Worm (Caenorhabditis elegans): Measurements from ENCODE around the gene nspg-7.1.

Gene nspg-7.1

DNA sequence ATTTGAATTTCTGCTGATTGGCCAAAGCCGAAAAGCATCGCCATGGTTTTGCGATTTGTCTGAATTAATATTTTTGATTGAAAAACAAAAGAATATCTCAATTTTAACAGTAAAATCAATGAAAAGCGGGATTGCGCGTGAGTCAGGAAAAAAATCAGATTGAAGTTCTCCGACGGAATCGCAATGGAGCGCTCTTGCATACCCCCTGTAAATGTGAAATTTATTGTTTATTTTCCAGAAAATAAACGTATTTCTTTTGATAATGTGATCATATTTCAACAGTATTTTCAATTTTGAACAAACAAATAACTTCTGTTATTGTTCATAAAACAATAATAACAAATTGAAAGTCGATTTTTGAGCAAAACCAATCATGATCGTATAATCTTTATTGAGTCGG lies 10.9 kb upstream of the nspg-7.1 start, which contains the start of gene vps-26:
Gene vps-26, minus strand, starts transcription at position 200 of the 400 bp plus-strand sequence.
- TF ChIP-seq ztf-29 (GFP tag; IDR thresholded peaks at IDR 0.05) (no peak), tab-1 (GFP tag; IDR thresholded peaks at IDR 0.05) (no peak)

- TF ChIP-seq T22C8.4 (GFP tag; IDR thresholded peaks at IDR 0.05) (no peak), klf-2 (GFP tag; conservative IDR thresholded peaks at IDR 0.05) (no peak), ztf-29 (GFP tag; IDR thresholded peaks at IDR 0.05) (no peak), cog-1 (tag; optimal IDR thresholded peaks at IDR 0.05) (no peak), tab-1 (GFP tag; IDR thresholded peaks at IDR 0.05) (no peak), flt-1 (GFP tag; IDR thresholded peaks at IDR 0.05) (no peak), ref-1 (GFP tag; conservative IDR thresholded peaks at IDR 0.05) (no peak), med-1 (GFP tag; optimal IDR thresholded peaks at IDR 0.05; ENCODE audit: insufficient read depth) (no peak), ztf-23 (GFP tag; IDR thresholded peaks at IDR 0.05) (no peak)
Measured at ce11 chrIV:9339205-9339604, 8.6 kb upstream of the nspg-7.1 start, which contains the start of gene T20D3.6. Gene T20D3.6, minus strand, starts transcription at chrIV:9339305.

DNA sequence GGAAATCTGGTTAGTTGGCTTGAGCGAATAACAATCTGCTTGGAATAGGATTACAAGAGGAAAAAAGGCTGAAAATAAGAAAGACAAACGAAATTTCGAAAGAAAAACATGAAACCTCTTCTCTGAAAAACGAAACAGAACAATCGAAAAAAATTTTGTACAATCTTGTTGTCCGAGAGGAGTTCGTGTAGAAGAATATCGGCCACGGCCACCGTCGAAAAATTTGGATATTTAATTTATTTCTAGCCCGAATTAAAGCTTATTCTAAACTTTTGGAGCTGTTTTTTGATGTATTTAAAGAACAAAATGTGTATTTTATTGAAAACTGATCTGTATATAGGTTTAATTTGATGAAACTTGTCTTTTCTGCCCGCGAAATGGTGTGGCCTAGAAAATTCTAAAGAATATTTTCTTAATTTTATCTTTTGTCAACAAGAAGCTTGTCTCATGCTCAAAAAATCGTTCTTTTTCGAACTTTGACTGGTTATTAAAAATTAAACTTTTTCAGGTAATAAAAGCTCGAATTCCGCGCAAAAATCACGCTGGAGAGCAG lies 6.0 kb upstream of the nspg-7.1 start, which contains the start of gene T20D3.5:
Gene T20D3.5, plus strand, starts transcription at position 503 of the 553 bp plus-strand sequence.
- TF ChIP-seq ref-1 (GFP tag; conservative IDR thresholded peaks at IDR 0.05), result no peak
- TF ChIP-seq tab-1 (GFP tag; IDR thresholded peaks at IDR 0.05), result no peak
- TF ChIP-seq med-1 (GFP tag; optimal IDR thresholded peaks at IDR 0.05; ENCODE audit: insufficient read depth), result no peak
- no peak for TF ChIP-seq ztf-29 (GFP tag; IDR thresholded peaks at IDR 0.05)

DNA sequence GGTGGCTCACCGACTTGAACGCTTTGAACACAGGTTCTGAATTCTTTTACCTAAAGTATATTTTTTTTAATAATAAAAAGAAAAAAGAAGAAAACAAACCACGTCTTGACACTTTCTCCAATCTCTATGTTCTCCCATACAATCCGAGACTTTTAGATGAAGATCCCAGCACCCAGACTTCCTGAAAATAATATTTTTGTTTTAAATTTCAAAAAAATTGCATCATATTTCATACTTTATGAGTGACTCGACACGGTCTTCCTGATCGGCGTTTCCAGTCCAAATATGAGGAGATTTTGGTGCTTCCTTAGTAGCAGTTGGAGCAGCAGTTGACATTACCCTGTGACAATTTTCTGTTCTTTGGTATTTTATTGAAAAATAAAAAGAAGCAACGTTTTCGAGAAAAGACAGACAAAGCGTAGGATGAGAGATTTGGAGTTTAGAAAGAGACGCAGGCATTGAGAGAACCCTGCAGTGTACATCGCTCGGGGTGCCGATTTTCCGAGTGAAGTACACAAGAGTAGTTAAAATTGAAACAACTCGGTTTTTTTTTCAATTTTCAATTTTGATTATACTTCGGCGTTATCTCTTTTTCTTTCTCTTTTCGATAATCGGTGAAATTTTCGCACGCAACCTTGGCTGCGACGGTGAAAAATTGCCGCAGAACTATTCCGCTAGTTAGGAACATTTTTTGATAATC lies 5.0 kb upstream of the nspg-7.1 start, which contains the start of the genes coa-4 and T20D3.14:
Gene coa-4, minus strand, starts transcription at position 51 of the 700 bp plus-strand sequence.
Gene T20D3.14, minus strand, starts transcription at position 358 of the 700 bp plus-strand sequence.
- TF ChIP-seq ztf-23 (GFP tag; IDR thresholded peaks at IDR 0.05) (no peak), klf-2 (GFP tag; conservative IDR thresholded peaks at IDR 0.05) (no peak), tab-1 (GFP tag; IDR thresholded peaks at IDR 0.05) (no peak), T22C8.4 (GFP tag; IDR thresholded peaks at IDR 0.05) (no peak), flt-1 (GFP tag; IDR thresholded peaks at IDR 0.05) (no peak), ztf-29 (GFP tag; IDR thresholded peaks at IDR 0.05) (no peak), cog-1 (tag; optimal IDR thresholded peaks at IDR 0.05) (no peak), med-1 (GFP tag; optimal IDR thresholded peaks at IDR 0.05; ENCODE audit: insufficient read depth) (no peak), ref-1 (GFP tag; conservative IDR thresholded peaks at IDR 0.05) (no peak)

DNA sequence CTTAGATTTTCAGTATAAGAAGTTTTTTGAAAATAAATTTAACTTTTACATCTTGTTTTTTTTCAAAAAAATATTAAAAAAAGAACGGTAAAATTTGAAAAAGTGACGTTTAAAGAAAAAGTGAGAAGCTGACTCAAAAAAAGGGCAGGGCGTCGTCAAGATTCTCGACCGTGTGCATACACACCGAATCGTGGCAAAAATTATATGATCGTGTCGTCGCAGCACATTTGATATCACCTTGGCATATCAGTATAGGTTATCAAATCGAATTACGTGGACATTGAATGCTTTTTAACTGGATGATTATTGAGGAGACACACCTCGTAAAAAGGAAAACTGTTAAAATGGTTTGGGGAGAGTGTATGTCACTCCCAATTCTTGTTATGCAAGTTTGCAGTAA lies 2.4 kb upstream of the nspg-7.1 start:
- TF ChIP-seq tab-1 (GFP tag; IDR thresholded peaks at IDR 0.05) (no peak), cog-1 (tag; optimal IDR thresholded peaks at IDR 0.05) (no peak), T22C8.4 (GFP tag; IDR thresholded peaks at IDR 0.05) (no peak), flt-1 (GFP tag; IDR thresholded peaks at IDR 0.05) (no peak), klf-2 (GFP tag; conservative IDR thresholded peaks at IDR 0.05) (no peak), ref-1 (GFP tag; conservative IDR thresholded peaks at IDR 0.05) (no peak), ztf-23 (GFP tag; IDR thresholded peaks at IDR 0.05) (no peak), med-1 (GFP tag; optimal IDR thresholded peaks at IDR 0.05; ENCODE audit: insufficient read depth) (no peak), ztf-29 (GFP tag; IDR thresholded peaks at IDR 0.05) (no peak)

ce11 chrIV:9327706-9328105 lies 2.9 kb downstream of the nspg-7.1 start, which contains the start of gene clec-183:
Gene clec-183, plus strand, starts transcription at chrIV:9328006.
- TF ChIP-seq tab-1 (GFP tag; IDR thresholded peaks at IDR 0.05), result no peak
- no peak for TF ChIP-seq ztf-23 (GFP tag; IDR thresholded peaks at IDR 0.05)
- TF ChIP-seq med-1 (GFP tag; optimal IDR thresholded peaks at IDR 0.05; ENCODE audit: insufficient read depth), result no peak
- no peak for TF ChIP-seq klf-2 (GFP tag; conservative IDR thresholded peaks at IDR 0.05)
- no peak for TF ChIP-seq cog-1 (tag; optimal IDR thresholded peaks at IDR 0.05)
- TF ChIP-seq flt-1 (GFP tag; IDR thresholded peaks at IDR 0.05), result no peak
- TF ChIP-seq ztf-29 (GFP tag; IDR thresholded peaks at IDR 0.05), result no peak
- TF ChIP-seq ref-1 (GFP tag; conservative IDR thresholded peaks at IDR 0.05), result no peak
- TF ChIP-seq T22C8.4 (GFP tag; IDR thresholded peaks at IDR 0.05), result no peak

ce11 chrIV:9323989-9324506 lies 6.6 kb downstream of the nspg-7.1 start, which contains the start of the genes nspg-11 and F49C12.15:
Gene nspg-11, minus strand, starts transcription at chrIV:9324089.
Gene F49C12.15, plus strand, starts transcription at chrIV:9324456.
- TF ChIP-seq tab-1 (GFP tag; IDR thresholded peaks at IDR 0.05) (no peak), med-1 (GFP tag; optimal IDR thresholded peaks at IDR 0.05; ENCODE audit: insufficient read depth) (no peak), ref-1 (GFP tag; conservative IDR thresholded peaks at IDR 0.05) (no peak), klf-2 (GFP tag; conservative IDR thresholded peaks at IDR 0.05) (no peak), T22C8.4 (GFP tag; IDR thresholded peaks at IDR 0.05) (no peak), flt-1 (GFP tag; IDR thresholded peaks at IDR 0.05) (no peak), cog-1 (tag; optimal IDR thresholded peaks at IDR 0.05) (no peak)

DNA sequence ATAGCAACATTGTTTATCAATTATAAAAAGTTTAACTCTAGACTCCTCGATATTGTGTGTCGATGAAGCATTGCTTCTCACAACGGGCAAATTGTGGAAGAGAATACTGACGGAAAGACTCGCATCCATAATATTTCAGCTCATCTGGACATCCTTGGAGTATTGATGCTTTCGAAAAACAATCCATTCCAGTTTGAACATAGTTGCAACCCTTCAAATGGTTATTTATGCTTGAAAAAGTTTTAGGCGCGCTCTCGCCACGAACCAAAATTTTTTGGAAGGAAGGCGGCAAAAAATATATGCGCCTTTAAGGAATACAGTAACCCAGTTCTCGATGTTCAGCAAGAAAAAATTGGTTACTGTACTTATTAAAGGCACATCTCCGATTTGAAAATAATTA lies 8.2 kb downstream of the nspg-7.1 start:
- TF ChIP-seq tab-1 (GFP tag; IDR thresholded peaks at IDR 0.05) (no peak), ref-1 (GFP tag; conservative IDR thresholded peaks at IDR 0.05) (no peak), med-1 (GFP tag; optimal IDR thresholded peaks at IDR 0.05; ENCODE audit: insufficient read depth) (no peak), cog-1 (tag; optimal IDR thresholded peaks at IDR 0.05) (no peak), flt-1 (GFP tag; IDR thresholded peaks at IDR 0.05) (no peak), T22C8.4 (GFP tag; IDR thresholded peaks at IDR 0.05) (no peak), klf-2 (GFP tag; conservative IDR thresholded peaks at IDR 0.05) (no peak), ztf-29 (GFP tag; IDR thresholded peaks at IDR 0.05) (no peak), ztf-23 (GFP tag; IDR thresholded peaks at IDR 0.05) (no peak)

ce11 chrIV:9321039-9321851 lies 9.4 kb downstream of the nspg-7.1 start, which contains the start of the genes F49C12.12 and vha-17:
Gene F49C12.12, minus strand, starts transcription at chrIV:9321089.
Gene vha-17, plus strand, starts transcription at chrIV:9321801.
- TF ChIP-seq T22C8.4 (GFP tag; IDR thresholded peaks at IDR 0.05) (0 out of 2 replicates have a peak, but pooled peaks have one; percentile 46), med-1 (GFP tag; optimal IDR thresholded peaks at IDR 0.05; ENCODE audit: insufficient read depth) (no peak)
